Fruit fly (Drosophila melanogaster) whole organism, adult: ENCODE measurements around the gene CG5391.
"Not testable (repeated sequence)": the region's sequence is repeated elsewhere in the genome, so short reads cannot be mapped to it uniquely, and the experiment has no call there.

Experiments
- CG11617 ChIP-seq: fragments of 200-800 bp; sonication (Bioruptor generic); optimal IDR thresholded peaks from 2 replicates; lab custom pipeline; 2017; ENCODE audit warnings: mild to moderate bottlenecking, missing biosample characterization, missing genetic modification reagents, missing genetic modification characterization
- CG12768 ChIP-seq: fragments of 200-800 bp; sonication (Bioruptor generic); optimal IDR thresholded peaks from 2 replicates; lab custom pipeline; 2017; ENCODE audit warnings: missing biosample characterization, missing genetic modification characterization, mild to moderate bottlenecking, moderate library complexity, missing genetic modification reagents
- CG14711 ChIP-seq: fragments of 200-800 bp; sonication (Bioruptor generic); optimal IDR thresholded peaks from 2 replicates; lab custom pipeline; 2018; ENCODE audit warnings: missing biosample characterization, mild to moderate bottlenecking, missing genetic modification characterization, moderate library complexity
- CG1620 ChIP-seq: fragments of 200-800 bp; sonication (Bioruptor generic); optimal IDR thresholded peaks from 2 replicates; lab custom pipeline; 2016; ENCODE audit warnings: missing biosample characterization, missing genetic modification characterization
- CG33017 ChIP-seq: fragments of 200-800 bp; sonication (Bioruptor generic); optimal IDR thresholded peaks from 2 replicates; lab custom pipeline; 2018; ENCODE audit warnings: missing biosample characterization, mild to moderate bottlenecking, missing genetic modification characterization, moderate library complexity
- CG5204 ChIP-seq: fragments of 200-800 bp; sonication (Bioruptor generic); optimal IDR thresholded peaks from 2 replicates; lab custom pipeline; 2016; ENCODE audit warnings: missing biosample characterization, missing genetic modification characterization
- CG7045 ChIP-seq: fragments of 200-800 bp; sonication (Bioruptor generic); optimal IDR thresholded peaks from 2 replicates; lab custom pipeline; 2017; ENCODE audit warnings: missing biosample characterization, mild to moderate bottlenecking, missing genetic modification characterization
- CG7101 ChIP-seq: fragments of 200-800 bp; sonication (Bioruptor generic); optimal IDR thresholded peaks from 2 replicates; lab custom pipeline; 2018; ENCODE audit warnings: missing biosample characterization, mild to moderate bottlenecking, missing genetic modification characterization, moderate library complexity
- Clk ChIP-seq: fragments of 200-800 bp; sonication (Bioruptor generic); optimal IDR thresholded peaks from 2 replicates; lab custom pipeline; 2017; ENCODE audit warnings: missing biosample characterization, missing genetic modification characterization
- Crg-1 ChIP-seq: fragments of 200-800 bp; sonication (Bioruptor generic); optimal IDR thresholded peaks from 2 replicates; lab custom pipeline; 2016; ENCODE audit warnings: missing biosample characterization, missing genetic modification characterization
- Hr96 ChIP-seq: fragments of 200-800 bp; sonication (Bioruptor generic); optimal IDR thresholded peaks from 2 replicates; lab custom pipeline; 2016; ENCODE audit warnings: missing biosample characterization, missing genetic modification characterization
- Mnt ChIP-seq: fragments of 200-800 bp; sonication (Bioruptor generic); optimal IDR thresholded peaks from 2 replicates; lab custom pipeline; 2016; ENCODE audit warnings: missing biosample characterization, mild to moderate bottlenecking, missing genetic modification characterization
- bab1 ChIP-seq: fragments of 200-800 bp; sonication (Bioruptor generic); optimal IDR thresholded peaks from 3 replicates; lab custom pipeline; 2019; ENCODE audit warnings: missing biosample characterization, mild to moderate bottlenecking, missing genetic modification characterization, moderate library complexity
- cic ChIP-seq: fragments of 200-800 bp; sonication (Bioruptor generic); optimal IDR thresholded peaks from 2 replicates; lab custom pipeline; 2017; ENCODE audit warnings: missing biosample characterization, mild to moderate bottlenecking, missing genetic modification characterization, moderate library complexity
- cnc ChIP-seq, 2 experiments: fragments of >200 bp; optimal IDR thresholded peaks; 2 replicates each; lab custom pipeline; 2017
- kay ChIP-seq: fragments of 200-800 bp; sonication (Bioruptor generic); peaks from one replicate; lab custom pipeline; 2016; ENCODE audit warnings: missing biosample characterization, missing genetic modification characterization, borderline replicate concordance
- ovo ChIP-seq: fragments of 200-800 bp; sonication (Bioruptor generic); optimal IDR thresholded peaks from 2 replicates; lab custom pipeline; 2016; ENCODE audit warnings: missing biosample characterization, missing genetic modification characterization
- pad ChIP-seq: fragments of 200-800 bp; sonication (Bioruptor generic); optimal IDR thresholded peaks from 3 replicates; lab custom pipeline; 2017; ENCODE audit warnings: missing biosample characterization, missing genetic modification characterization, mild to moderate bottlenecking, moderate library complexity, missing genetic modification reagents
- tj ChIP-seq: fragments of 200-800 bp; sonication (Bioruptor generic); optimal IDR thresholded peaks from 3 replicates; lab custom pipeline; 2017; ENCODE audit warnings: missing biosample characterization, mild to moderate bottlenecking, missing genetic modification characterization, moderate library complexity
- toe ChIP-seq: fragments of 200-800 bp; sonication (Bioruptor generic); optimal IDR thresholded peaks from 2 replicates; lab custom pipeline; 2016; ENCODE audit warnings: missing biosample characterization, missing genetic modification characterization

CG5391 gene

DNA sequence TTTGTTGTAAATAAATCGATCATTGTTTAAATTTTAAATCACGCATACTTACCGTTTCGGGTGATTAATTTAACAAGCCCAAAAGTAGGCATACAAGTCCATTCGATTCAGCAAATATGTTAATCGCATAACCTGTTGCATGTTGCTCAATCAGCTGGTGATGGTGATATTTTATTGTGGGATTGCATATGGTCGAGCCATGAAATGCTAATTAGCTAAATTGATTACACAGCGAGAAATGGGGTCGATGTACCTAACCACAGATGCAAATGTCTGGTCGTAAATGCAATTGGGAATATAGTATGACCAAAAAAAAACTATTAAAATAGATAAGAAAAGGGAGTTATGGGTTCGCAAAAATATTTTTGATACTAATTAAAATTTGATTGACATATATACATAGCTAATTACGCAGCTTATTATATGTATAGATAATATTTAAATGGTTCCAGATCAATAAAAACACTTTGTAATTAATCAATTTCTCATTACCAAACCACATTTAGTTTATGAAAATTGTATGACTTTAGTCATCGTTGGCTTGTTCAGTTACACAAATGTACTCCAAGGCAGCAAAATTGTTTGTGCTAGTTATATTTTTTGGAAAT lies 3.3 kb downstream of the CG5391 start, which contains the start of gene CG33721:
CG33721 (plus strand) TSS at position 558 of the 608 bp plus-strand sequence.
- no peak for TF ChIP-seq CG11617 (GFP tag; lab: Kevin White, UChicago)
- no peak for TF ChIP-seq cic (GFP tag; lab: Kevin White, UChicago)

DNA sequence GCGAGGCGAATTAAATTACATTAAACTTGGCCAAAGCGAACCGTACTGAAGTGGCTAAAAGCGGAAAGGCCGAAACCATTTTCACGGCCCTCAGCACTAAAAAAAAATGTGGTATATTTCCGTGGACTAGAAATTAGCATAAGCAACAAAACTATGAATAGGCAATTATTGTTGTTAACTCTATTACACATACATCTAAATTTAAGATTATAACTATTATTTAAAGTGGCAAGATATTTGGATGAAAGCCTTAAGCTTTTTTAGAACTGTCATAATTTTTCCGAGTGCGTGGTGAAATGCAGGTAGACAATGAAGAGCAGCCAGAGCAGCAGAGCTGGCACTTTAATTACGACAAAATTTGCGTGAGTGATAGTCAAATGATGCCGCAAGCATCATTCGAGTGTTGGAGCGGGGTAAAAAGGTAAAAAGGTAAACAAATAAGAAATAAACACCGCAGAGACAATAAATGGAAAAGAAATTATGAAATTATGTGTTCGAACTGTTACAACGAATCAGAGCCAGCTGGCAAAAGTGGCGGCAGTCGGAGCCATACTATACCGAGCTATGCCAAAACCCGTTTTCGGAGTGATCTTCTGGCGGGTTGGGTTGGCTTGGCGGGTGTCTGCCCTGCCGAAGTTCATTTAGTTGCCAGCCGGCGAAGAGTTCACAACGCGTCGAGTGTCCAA lies 5.1 kb downstream of the CG5391 start, which contains the start of gene CG7080:
CG7080 (plus strand) TSS at position 636 of the 686 bp plus-strand sequence.
- no peak for TF ChIP-seq CG1620 (GFP tag; lab: Kevin White, UChicago)
- TF ChIP-seq CG11617 (GFP tag; lab: Kevin White, UChicago) = no peak
- no peak for TF ChIP-seq Clk
- no peak for TF ChIP-seq ovo (GFP tag; lab: Kevin White, UChicago)
- TF ChIP-seq CG5204 (GFP tag; lab: Kevin White, UChicago) = no peak
- no peak for TF ChIP-seq CG12768 (GFP tag; lab: Kevin White, UChicago)
- TF ChIP-seq cnc (optimal IDR thresholded peaks at IDR 0.05; lab: Kevin White, UChicago) = no peak
- no peak for TF ChIP-seq tj
- no peak for TF ChIP-seq toe (GFP tag; lab: Kevin White, UChicago)
- TF ChIP-seq kay (GFP tag; lab: Kevin White, UChicago) = no peak
- no peak for TF ChIP-seq CG33017 (tag; lab: Kevin White, UChicago)
- no peak for TF ChIP-seq Crg-1
- TF ChIP-seq cic (GFP tag; lab: Kevin White, UChicago) = no peak
- no peak for TF ChIP-seq pad (GFP tag; lab: Kevin White, UChicago)
- TF ChIP-seq CG14711 (tag; lab: Kevin White, UChicago) = no peak

DNA sequence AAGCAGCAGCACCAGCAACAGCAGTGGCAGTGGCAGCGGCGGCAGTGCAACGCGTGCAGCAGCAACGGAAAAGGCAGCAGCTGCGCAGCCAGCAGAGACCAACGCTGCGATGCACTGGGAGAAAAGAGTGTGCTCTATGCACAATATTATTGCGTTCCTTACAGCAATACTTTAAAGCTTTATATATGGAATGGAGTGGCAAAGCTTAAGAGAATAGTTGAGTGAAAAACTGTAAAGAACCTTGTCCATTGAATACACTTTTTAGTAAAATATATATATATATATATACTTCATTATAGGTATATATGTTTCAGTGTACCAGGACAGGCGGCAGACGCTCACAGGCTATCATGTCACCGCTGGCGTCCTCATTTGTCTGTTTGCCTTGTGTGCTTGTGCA lies 9.2 kb downstream of the CG5391 start:
- TF ChIP-seq CG12768 (GFP tag; lab: Kevin White, UChicago) = no peak
- TF ChIP-seq Hr96 (GFP tag; lab: Kevin White, UChicago) = no peak
- no peak for TF ChIP-seq tj
- no peak for TF ChIP-seq ovo (GFP tag; lab: Kevin White, UChicago)
- no peak for TF ChIP-seq Crg-1
- no peak for TF ChIP-seq cnc (optimal IDR thresholded peaks at IDR 0.05; lab: Kevin White, UChicago)
- TF ChIP-seq kay (GFP tag; lab: Kevin White, UChicago) = no peak
- TF ChIP-seq CG14711 (tag; lab: Kevin White, UChicago) = no peak
- TF ChIP-seq Mnt (GFP tag; lab: Kevin White, UChicago) = no peak
- no peak for TF ChIP-seq CG5204 (GFP tag; lab: Kevin White, UChicago)
- no peak for TF ChIP-seq CG33017 (tag; lab: Kevin White, UChicago)
- TF ChIP-seq CG7101 (tag; lab: Kevin White, UChicago) = no peak
- TF ChIP-seq Clk = no peak
- no peak for TF ChIP-seq CG11617 (GFP tag; lab: Kevin White, UChicago)
- TF ChIP-seq cic (GFP tag; lab: Kevin White, UChicago) = no peak
- TF ChIP-seq bab1 (GFP tag; lab: Kevin White, UChicago) = no peak
- no peak for TF ChIP-seq CG7045 (GFP tag; lab: Kevin White, UChicago)
- no peak for TF ChIP-seq toe (GFP tag; lab: Kevin White, UChicago)

DNA sequence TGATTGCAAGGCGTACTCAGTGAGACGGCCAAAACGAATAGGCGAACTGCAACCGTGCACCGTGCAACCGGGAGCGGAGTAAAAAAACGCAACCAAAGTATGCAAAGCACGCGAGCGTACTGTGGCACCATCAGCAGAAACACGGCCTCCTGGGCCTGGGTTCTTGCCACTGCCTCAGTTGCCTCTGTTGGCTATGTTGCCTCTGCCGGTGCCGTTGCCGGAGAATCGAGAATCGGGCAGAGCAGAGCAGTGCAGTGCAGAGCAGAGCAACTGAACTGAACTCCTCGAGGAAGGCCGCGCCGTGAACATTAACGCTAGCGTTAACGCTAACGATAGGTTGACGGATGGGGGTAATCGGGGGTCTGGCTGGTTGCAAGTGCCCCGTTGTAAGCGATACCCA lies 10.0 kb downstream of the CG5391 start, which contains the start of gene CG34377:
CG34377 (minus strand) TSS at position 101 of the 400 bp plus-strand sequence.
- TF ChIP-seq CG12768 (GFP tag; lab: Kevin White, UChicago) = no peak
- TF ChIP-seq toe (GFP tag; lab: Kevin White, UChicago) = no peak
- no peak for TF ChIP-seq cic (GFP tag; lab: Kevin White, UChicago)
- TF ChIP-seq bab1 (GFP tag; lab: Kevin White, UChicago) = no peak
- TF ChIP-seq kay (GFP tag; lab: Kevin White, UChicago) = no peak
- no peak for TF ChIP-seq ovo (GFP tag; lab: Kevin White, UChicago)
- TF ChIP-seq Mnt (GFP tag; lab: Kevin White, UChicago) = no peak
- no peak for TF ChIP-seq CG14711 (tag; lab: Kevin White, UChicago)
- TF ChIP-seq Crg-1 = no peak
- no peak for TF ChIP-seq CG7045 (GFP tag; lab: Kevin White, UChicago)
- no peak for TF ChIP-seq pad (GFP tag; lab: Kevin White, UChicago)
- TF ChIP-seq Clk = no peak
- no peak for TF ChIP-seq CG5204 (GFP tag; lab: Kevin White, UChicago)
- no peak for TF ChIP-seq CG1620 (GFP tag; lab: Kevin White, UChicago)
- no peak for TF ChIP-seq CG11617 (GFP tag; lab: Kevin White, UChicago)
- TF ChIP-seq CG7101 (tag; lab: Kevin White, UChicago) = no peak
- TF ChIP-seq tj = no peak
- TF ChIP-seq Hr96 (GFP tag; lab: Kevin White, UChicago) = no peak

- no peak for TF ChIP-seq kay (GFP tag; lab: Kevin White, UChicago)
Measured at dm6 chr3R:22300064-22300463, 33.9 kb downstream of the CG5391 start.

DNA sequence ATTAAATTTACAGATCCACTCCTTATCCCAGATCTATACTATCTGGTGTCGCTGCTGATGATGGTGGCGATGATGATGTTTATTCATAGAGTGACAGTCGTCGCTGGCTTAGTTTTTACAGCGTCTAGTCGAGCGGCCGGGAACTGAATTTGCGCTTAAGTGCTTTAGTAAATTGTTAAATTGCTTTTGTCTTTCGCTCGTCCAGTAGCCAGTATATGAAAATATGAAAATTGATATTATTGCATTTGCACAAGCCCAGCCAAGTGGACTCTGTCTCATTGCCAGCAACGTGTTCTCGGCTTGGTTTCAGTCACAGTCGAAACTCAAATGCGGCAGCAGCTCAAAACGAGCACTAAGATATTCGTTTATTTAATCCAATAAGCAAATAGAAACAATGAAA lies 35.4 kb downstream of the CG5391 start, which contains the start of gene CG7084:
CG7084 (plus strand) TSS at position 301 of the 400 bp plus-strand sequence.
- TF ChIP-seq CG14711 (tag; lab: Kevin White, UChicago); pad (GFP tag; lab: Kevin White, UChicago); CG11617 (GFP tag; lab: Kevin White, UChicago): not testable (repeated sequence)
